Fruit fly (Drosophila melanogaster) whole organism, embryonic: ENCODE results near the gene barr.

Experiments
- Adf1 ChIP-seq: fragments of 200-800 bp; sonication (Bioruptor generic); IDR thresholded peaks from 2 replicates; pipeline ENCODE4 v1.3.6; 2022; ENCODE audit warnings: missing biosample characterization, missing genetic modification characterization
- Antp ChIP-seq: fragments of 200-800 bp; sonication (Bioruptor generic); optimal IDR thresholded peaks from 3 replicates; lab custom pipeline; 2016; ENCODE audit warnings: missing biosample characterization, missing genetic modification characterization
- Bdp1 ChIP-seq: fragments of 200-800 bp; sonication (Bioruptor generic); optimal IDR thresholded peaks from 3 replicates; lab custom pipeline; 2016; ENCODE audit warnings: missing biosample characterization, missing genetic modification characterization
- CG10274 ChIP-seq: fragments of 200-800 bp; sonication (Bioruptor generic); optimal IDR thresholded peaks from 3 replicates; lab custom pipeline; 2017; ENCODE audit warnings: missing biosample characterization, mild to moderate bottlenecking, missing genetic modification characterization
- CG10431 ChIP-seq: fragments of 200-800 bp; sonication (Bioruptor generic); optimal IDR thresholded peaks from 3 replicates; lab custom pipeline; 2018; ENCODE audit warnings: missing biosample characterization, mild to moderate bottlenecking, missing genetic modification characterization
- CG12391 ChIP-seq: fragments of 200-800 bp; sonication (Bioruptor generic); optimal IDR thresholded peaks from 3 replicates; lab custom pipeline; 2018; ENCODE audit warnings: missing biosample characterization, mild to moderate bottlenecking, missing genetic modification characterization, moderate library complexity
- CG13123 ChIP-seq: fragments of 200-800 bp; sonication (Bioruptor generic); optimal IDR thresholded peaks from 2 replicates; lab custom pipeline; 2016; ENCODE audit warnings: missing biosample characterization, missing genetic modification characterization
- CG13894 ChIP-seq: fragments of 200-800 bp; sonication (Bioruptor generic); optimal IDR thresholded peaks from 3 replicates; lab custom pipeline; 2018; ENCODE audit warnings: missing biosample characterization, mild to moderate bottlenecking, missing genetic modification characterization, moderate library complexity
- CG16779 ChIP-seq: fragments of 200-800 bp; sonication (Bioruptor generic); IDR thresholded peaks from 2 replicates; pipeline ENCODE4 v1.3.6; 2022; ENCODE audit warnings: missing biosample characterization, missing genetic modification characterization
- CG17359 ChIP-seq: fragments of 200-800 bp; sonication (Bioruptor generic); optimal IDR thresholded peaks from 3 replicates; lab custom pipeline; 2018; ENCODE audit warnings: missing biosample characterization, mild to moderate bottlenecking, missing genetic modification characterization, moderate library complexity
- CG17568 ChIP-seq: fragments of 200-800 bp; sonication (Bioruptor generic); optimal IDR thresholded peaks from 2 replicates; lab custom pipeline; 2018; ENCODE audit warnings: missing biosample characterization, mild to moderate bottlenecking, missing genetic modification characterization, moderate library complexity
- CG2116 ChIP-seq: fragments of 200-800 bp; sonication (Bioruptor generic); optimal IDR thresholded peaks from 3 replicates; lab custom pipeline; 2018; ENCODE audit warnings: missing biosample characterization, mild to moderate bottlenecking, missing genetic modification characterization
- CG2129 ChIP-seq: fragments of 200-800 bp; sonication (Bioruptor generic); IDR thresholded peaks from 2 replicates; pipeline ENCODE4 v1.3.6; 2022; ENCODE audit warnings: missing biosample characterization, missing genetic modification characterization; ENCODE audit not compliant: partially characterized antibody
- CG4328 ChIP-seq: fragments of 200-800 bp; sonication (Bioruptor generic); optimal IDR thresholded peaks from 3 replicates; lab custom pipeline; 2017; ENCODE audit warnings: missing biosample characterization, missing genetic modification reagents, missing genetic modification characterization
- CG43689 ChIP-seq: fragments of 200-800 bp; sonication (Bioruptor generic); IDR thresholded peaks from 2 replicates; pipeline ENCODE4 v1.3.6; 2022; ENCODE audit warnings: missing biosample characterization, missing genetic modification characterization
- CG6254 ChIP-seq: fragments of 200-800 bp; sonication (Bioruptor generic); optimal IDR thresholded peaks from 3 replicates; lab custom pipeline; 2017; ENCODE audit warnings: mild to moderate bottlenecking, missing biosample characterization, missing genetic modification reagents, missing genetic modification characterization
- CG6765 ChIP-seq: fragments of 200-800 bp; sonication (Bioruptor generic); optimal IDR thresholded peaks from 3 replicates; lab custom pipeline; 2017; ENCODE audit warnings: missing biosample characterization, mild to moderate bottlenecking, missing genetic modification characterization
- CG7271 ChIP-seq: fragments of 200-800 bp; sonication (Bioruptor generic); optimal IDR thresholded peaks from 2 replicates; lab custom pipeline; 2018; ENCODE audit warnings: missing biosample characterization, mild to moderate bottlenecking, missing genetic modification characterization, moderate library complexity
- CG8388 ChIP-seq: fragments of 200-800 bp; sonication (Bioruptor generic); optimal IDR thresholded peaks from 2 replicates; lab custom pipeline; 2019; ENCODE audit warnings: missing biosample characterization, mild to moderate bottlenecking, missing genetic modification characterization, moderate library complexity
- CG9215 ChIP-seq: fragments of 200-800 bp; sonication (Bioruptor generic); IDR thresholded peaks from 2 replicates; pipeline ENCODE4 v1.3.6; 2022; ENCODE audit warnings: missing biosample characterization, missing genetic modification characterization
- CG9609 ChIP-seq: fragments of 200-800 bp; sonication (Bioruptor generic); optimal IDR thresholded peaks from 3 replicates; lab custom pipeline; 2016; ENCODE audit warnings: missing biosample characterization, missing genetic modification characterization
- Chrac-16 ChIP-seq: fragments of 200-800 bp; sonication (Bioruptor generic); optimal IDR thresholded peaks from 3 replicates; lab custom pipeline; 2016; ENCODE audit warnings: missing biosample characterization, missing genetic modification characterization
- D ChIP-seq, 2 experiments: fragments of 200-800 bp in 1 of 2; fragments of >200 bp in 1 of 2; sonication (Bioruptor generic) in 1 of 2; optimal IDR thresholded peaks; 2 replicates in 1 of 2; 3 replicates in 1 of 2; lab custom pipeline; 2017; ENCODE audit warnings: mild to moderate bottlenecking in 1 of 2, missing biosample characterization in 1 of 2, missing genetic modification characterization in 1 of 2, missing genetic modification reagents in 1 of 2
- D19B ChIP-seq: fragments of 200-800 bp; sonication (Bioruptor generic); optimal IDR thresholded peaks from 2 replicates; lab custom pipeline; 2017; ENCODE audit warnings: missing biosample characterization, mild to moderate bottlenecking, missing genetic modification characterization
- Dfd ChIP-seq, 2 experiments: fragments of >200 bp; optimal IDR thresholded peaks; 2 replicates each; lab custom pipeline; 2017; ENCODE audit warnings: missing biosample characterization in 2 of 2, missing genetic modification characterization in 2 of 2
- Hey ChIP-seq: fragments of 200-800 bp; sonication (Bioruptor generic); optimal IDR thresholded peaks from 3 replicates; lab custom pipeline; 2018; ENCODE audit warnings: missing biosample characterization, mild to moderate bottlenecking, missing genetic modification characterization
- Mad ChIP-seq: fragments of 200-800 bp; sonication (Bioruptor generic); optimal IDR thresholded peaks from 2 replicates; lab custom pipeline; 2016; ENCODE audit warnings: missing biosample characterization, missing genetic modification characterization
- Meics ChIP-seq: fragments of 200-800 bp; sonication (Bioruptor generic); optimal IDR thresholded peaks from 2 replicates; lab custom pipeline; 2017; ENCODE audit warnings: missing biosample characterization, mild to moderate bottlenecking, missing genetic modification characterization
- NK7.1 ChIP-seq: fragments of 200-800 bp; sonication (Bioruptor generic); optimal IDR thresholded peaks from 3 replicates; lab custom pipeline; 2016; ENCODE audit warnings: missing biosample characterization, missing genetic modification characterization
- Pdp1 ChIP-seq, 2 experiments: fragments of 200-800 bp; sonication (Bioruptor generic); optimal IDR thresholded peaks; 3 replicates each; lab custom pipeline; 2016; ENCODE audit warnings: missing biosample characterization in 2 of 2, missing genetic modification characterization in 2 of 2, mild to moderate bottlenecking in 1 of 2, moderate library complexity in 1 of 2
- Rfx ChIP-seq: fragments of 200-800 bp; sonication (Bioruptor generic); IDR thresholded peaks from 2 replicates; pipeline ENCODE4 v1.3.6; 2022; ENCODE audit warnings: missing biosample characterization, missing genetic modification characterization
- Usf ChIP-seq: fragments of 200-800 bp; sonication (Bioruptor generic); optimal IDR thresholded peaks from 2 replicates; lab custom pipeline; 2017; ENCODE audit warnings: missing genotype, missing biosample characterization, missing genetic modification characterization
- ash1 ChIP-seq: fragments of 200-800 bp; sonication (Bioruptor generic); optimal IDR thresholded peaks from 2 replicates; lab custom pipeline; 2018; ENCODE audit warnings: missing biosample characterization, mild to moderate bottlenecking, missing genetic modification characterization
- bowl ChIP-seq: fragments of 200-800 bp; sonication (Bioruptor generic); IDR thresholded peaks from 2 replicates; pipeline ENCODE4 v1.3.6; 2022; ENCODE audit warnings: missing biosample characterization, missing genetic modification characterization
- corto ChIP-seq: fragments of 200-800 bp; sonication (Bioruptor generic); optimal IDR thresholded peaks from 2 replicates; lab custom pipeline; 2016; ENCODE audit warnings: missing biosample characterization, mild to moderate bottlenecking, missing genetic modification characterization, moderate library complexity
- cwo ChIP-seq: fragments of 200-800 bp; sonication (Bioruptor generic); optimal IDR thresholded peaks from 3 replicates; lab custom pipeline; 2017; ENCODE audit warnings: missing biosample characterization, missing genetic modification characterization, mild to moderate bottlenecking, moderate library complexity, missing genetic modification reagents
- dimm ChIP-seq: fragments of 200-800 bp; sonication (Bioruptor generic); IDR thresholded peaks from 2 replicates; pipeline ENCODE4 v1.3.6; 2022; ENCODE audit warnings: missing biosample characterization, missing genetic modification characterization
- en ChIP-seq: fragments of 200-800 bp; sonication (Bioruptor generic); optimal IDR thresholded peaks from 2 replicates; lab custom pipeline; 2016; ENCODE audit warnings: missing biosample characterization, missing genetic modification characterization
- eyg ChIP-seq: fragments of 200-800 bp; sonication (Bioruptor generic); optimal IDR thresholded peaks from 3 replicates; lab custom pipeline; 2016; ENCODE audit warnings: missing biosample characterization, missing genetic modification characterization
- gem ChIP-seq: fragments of 200-800 bp; sonication (Bioruptor generic); optimal IDR thresholded peaks from 2 replicates; lab custom pipeline; 2019; ENCODE audit warnings: missing biosample characterization, mild to moderate bottlenecking, missing genetic modification characterization, moderate library complexity
- grn ChIP-seq: fragments of 200-800 bp; sonication (Bioruptor generic); optimal IDR thresholded peaks from 3 replicates; lab custom pipeline; 2017; ENCODE audit warnings: missing biosample characterization, missing genetic modification characterization
- hb ChIP-seq: fragments of 200-800 bp; sonication (Bioruptor generic); IDR thresholded peaks from 3 replicates; pipeline ENCODE4 v1.3.6; 2022; ENCODE audit warnings: missing biosample characterization, missing genetic modification characterization; ENCODE audit not compliant: partially characterized antibody
- lbe ChIP-seq: fragments of 200-800 bp; sonication (Bioruptor generic); optimal IDR thresholded peaks from 2 replicates; lab custom pipeline; 2016; ENCODE audit warnings: missing biosample characterization, mild to moderate bottlenecking, missing genetic modification characterization
- nom ChIP-seq: fragments of 200-800 bp; sonication (Bioruptor generic); optimal IDR thresholded peaks from 2 replicates; lab custom pipeline; 2017; ENCODE audit warnings: missing biosample characterization, missing genetic modification characterization, mild to moderate bottlenecking, moderate library complexity, missing genetic modification reagents
- slou ChIP-seq: fragments of 200-800 bp; sonication (Bioruptor generic); optimal IDR thresholded peaks from 3 replicates; lab custom pipeline; 2016; ENCODE audit warnings: missing biosample characterization, missing genetic modification characterization
- sob ChIP-seq: fragments of 200-800 bp; sonication (Bioruptor generic); IDR thresholded peaks from 2 replicates; pipeline ENCODE4 v1.3.6; 2022; ENCODE audit warnings: missing biosample characterization, missing genetic modification characterization
- stwl ChIP-seq: fragments of 200-800 bp; sonication (Bioruptor generic); optimal IDR thresholded peaks from 3 replicates; lab custom pipeline; 2018; ENCODE audit warnings: missing biosample characterization, mild to moderate bottlenecking, missing genetic modification characterization, moderate library complexity
- trh ChIP-seq: fragments of 200-800 bp; sonication (Bioruptor generic); optimal IDR thresholded peaks from 2 replicates; lab custom pipeline; 2016; ENCODE audit warnings: missing biosample characterization, missing genetic modification characterization
- unpg ChIP-seq: fragments of 200-800 bp; sonication (Bioruptor generic); optimal IDR thresholded peaks from 3 replicates; lab custom pipeline; 2018; ENCODE audit warnings: missing biosample characterization, mild to moderate bottlenecking, missing genetic modification characterization, moderate library complexity

The barr gene

dm6 chr2L:20075234-20075803 is 14.1 kb upstream of the barr start, which contains the start of the genes pr and neb (continued):
- TF ChIP-seq dimm (GFP tag; lab: Robert Waterston, UW) (no peak), Mad (GFP tag; lab: Kevin White, UChicago) (peak; percentile 62), CG2129 (GFP tag; lab: Robert Waterston, UW) (no peak), ash1 (no peak), grn (GFP tag; lab: Kevin White, UChicago) (no peak), corto (GFP tag; lab: Kevin White, UChicago) (no peak), CG13123 (GFP tag; lab: Kevin White, UChicago) (peak; percentile 50), Pdp1 (GFP tag; optimal IDR thresholded peaks at IDR 0.05; lab: Kevin White, UChicago) (peak; percentile 4 to 45), gem (tag; lab: Kevin White, UChicago) (peak; percentile 79), CG7271 (tag; lab: Kevin White, UChicago) (no peak), CG9609 (GFP tag; lab: Kevin White, UChicago) (no peak), Antp (GFP tag; lab: Kevin White, UChicago) (peak; percentile 39), NK7.1 (GFP tag; lab: Kevin White, UChicago) (peak; percentile 16), unpg (GFP tag; lab: Kevin White, UChicago) (peak; percentile 66), Chrac-16 (peak; percentile 57), CG8388 (peak; percentile 40), lbe (peak; percentile 52), slou (peak; percentile 36), D19B (no peak), stwl (tag; lab: Kevin White, UChicago) (peak; percentile 52), nom (GFP tag; lab: Kevin White, UChicago) (no peak), CG6765 (GFP tag; lab: Kevin White, UChicago) (no peak), trh (GFP tag; lab: Kevin White, UChicago) (peak; percentile 27), cwo (GFP tag; lab: Kevin White, UChicago) (no peak), Bdp1 (GFP tag; lab: Kevin White, UChicago) (peak; percentile 31), en (GFP tag; lab: Kevin White, UChicago) (no peak), Meics (GFP tag; lab: Kevin White, UChicago) (no peak), CG10431 (GFP tag; lab: Kevin White, UChicago) (no peak), hb (no peak), CG9215 (GFP tag; lab: Robert Waterston, UW) (no peak), Usf (no peak), CG13894 (no peak), CG17359 (tag; lab: Kevin White, UChicago) (no peak), Rfx (GFP tag; lab: Robert Waterston, UW) (peak; percentile 84), CG12391 (peak; percentile 78), sob (GFP tag; lab: Robert Waterston, UW) (peak; percentile 77), D (optimal IDR thresholded peaks at IDR 0.05; lab: Kevin White, UChicago) (no peak), D (GFP tag; optimal IDR thresholded peaks at IDR 0.05; lab: Kevin White, UChicago) (no peak), CG2116 (GFP tag; lab: Kevin White, UChicago) (peak; percentile 99), bowl (GFP tag; lab: Robert Waterston, UW) (0 out of 2 replicates have a peak, but pooled peaks have one; percentile 15), CG16779 (GFP tag; lab: Robert Waterston, UW) (no peak), Dfd (GFP tag; optimal IDR thresholded peaks at IDR 0.05; lab: Kevin White, UChicago) (no peak), CG10274 (GFP tag; lab: Kevin White, UChicago) (no peak), Adf1 (peak; percentile 46; the same call in 1 of the 2 replicates), CG6254 (GFP tag; lab: Kevin White, UChicago) (peak; percentile 33), CG17568 (GFP tag; lab: Kevin White, UChicago) (no peak), eyg (GFP tag; lab: Kevin White, UChicago) (no peak), CG4328 (GFP tag; lab: Kevin White, UChicago) (no peak), Hey (no peak), CG43689 (no peak)
